Worm (Caenorhabditis elegans) whole organism, mixed stage, embryonic: ENCODE results near the gene M142.5.

Experiments used
- M03D4.4 ChIP-seq: sonication (generic microtip); optimal IDR thresholded peaks from 2 replicates; lab custom pipeline; 2017; ENCODE audit warnings: mild to moderate bottlenecking, missing genetic modification characterization, missing compliant biosample characterization
- bed-3 ChIP-seq: fragments of 200-800 bp; sonication (Bioruptor generic); optimal IDR thresholded peaks from 3 replicates; lab custom pipeline; 2018; ENCODE audit warnings: mild to moderate bottlenecking, missing genetic modification characterization, moderate library complexity, missing compliant biosample characterization
- blmp-1 ChIP-seq: fragments of 150-350 bp; optimal IDR thresholded peaks from 2 replicates; lab custom pipeline; 2014; ENCODE audit warnings: missing biosample characterization, missing genetic modification characterization
- ceh-39 ChIP-seq: fragments of 150-350 bp; optimal IDR thresholded peaks from 2 replicates; lab custom pipeline; 2014; ENCODE audit warnings: missing biosample characterization, missing genetic modification characterization
- ceh-43 ChIP-seq: fragments of 200-800 bp; sonication (Bioruptor generic); optimal IDR thresholded peaks from 2 replicates; lab custom pipeline; 2018; ENCODE audit warnings: mild to moderate bottlenecking, missing genetic modification characterization, moderate library complexity, missing compliant biosample characterization
- ceh-83 ChIP-seq: fragments of 200-800 bp; sonication (Bioruptor generic); optimal IDR thresholded peaks from 2 replicates; lab custom pipeline; 2018; ENCODE audit warnings: mild to moderate bottlenecking, missing genetic modification characterization, missing compliant biosample characterization
- ces-1 ChIP-seq: fragments of 150-350 bp; optimal IDR thresholded peaks from 2 replicates; lab custom pipeline; 2014; ENCODE audit warnings: missing biosample characterization, missing genetic modification reagents, missing genetic modification characterization
- elt-1 ChIP-seq: sonication (generic microtip); optimal IDR thresholded peaks from 2 replicates; lab custom pipeline; 2017; ENCODE audit warnings: missing genetic modification characterization, mild to moderate bottlenecking, missing compliant biosample characterization, antibody characterized with exemption, moderate library complexity, borderline replicate concordance; ENCODE audit not compliant: insufficient read depth
- flh-1 ChIP-seq: fragments of 200-800 bp; sonication (Bioruptor generic); optimal IDR thresholded peaks from 2 replicates; lab custom pipeline; 2018; ENCODE audit warnings: mild to moderate bottlenecking, missing genetic modification characterization, moderate library complexity, missing compliant biosample characterization
- ham-2 ChIP-seq: fragments of 200-800 bp; sonication (Bioruptor generic); optimal IDR thresholded peaks from 2 replicates; lab custom pipeline; 2018; ENCODE audit warnings: mild to moderate bottlenecking, missing genetic modification characterization, missing compliant biosample characterization
- hlh-1 ChIP-seq: fragments of 150-350 bp; optimal IDR thresholded peaks from 2 replicates; lab custom pipeline; 2014; ENCODE audit warnings: missing biosample characterization, missing genetic modification reagents, missing genetic modification characterization
- lin-13 ChIP-seq: fragments of 150-350 bp; optimal IDR thresholded peaks from 2 replicates; lab custom pipeline; 2014; ENCODE audit warnings: missing biosample characterization, missing genetic modification characterization
- lin-32 ChIP-seq: fragments of 200-800 bp; sonication (Bioruptor generic); optimal IDR thresholded peaks from 2 replicates; lab custom pipeline; 2018; ENCODE audit warnings: mild to moderate bottlenecking, missing genetic modification characterization, missing compliant biosample characterization
- lsy-2 ChIP-seq: fragments of 150-350 bp; optimal IDR thresholded peaks from 2 replicates; lab custom pipeline; 2014; ENCODE audit warnings: missing biosample characterization, missing genetic modification characterization
- mab-5 ChIP-seq: fragments of 150-350 bp; optimal IDR thresholded peaks from 2 replicates; lab custom pipeline; 2014; ENCODE audit warnings: missing biosample characterization, missing genetic modification characterization
- mep-1 ChIP-seq: fragments of 150-350 bp; optimal IDR thresholded peaks from 2 replicates; lab custom pipeline; 2017; ENCODE audit warnings: missing biosample characterization, missing genetic modification reagents, missing genetic modification characterization, inconsistent platforms
- mls-2 ChIP-seq: sonication (generic microtip); optimal IDR thresholded peaks from 2 replicates; lab custom pipeline; 2016; ENCODE audit warnings: mild to moderate bottlenecking, missing genetic modification characterization, moderate library complexity, missing compliant biosample characterization
- nhr-12 ChIP-seq: fragments of 150-350 bp; optimal IDR thresholded peaks from 2 replicates; lab custom pipeline; 2014; ENCODE audit warnings: missing biosample characterization, missing genetic modification characterization
- nhr-2 ChIP-seq: fragments of 150-350 bp; optimal IDR thresholded peaks from 2 replicates; lab custom pipeline; 2014; ENCODE audit warnings: missing biosample characterization, missing genetic modification characterization
- nhr-28 ChIP-seq: fragments of 150-350 bp; optimal IDR thresholded peaks from 2 replicates; lab custom pipeline; 2014; ENCODE audit warnings: missing biosample characterization, missing genetic modification characterization
- nhr-76 ChIP-seq: sonication (generic microtip); optimal IDR thresholded peaks from 2 replicates; lab custom pipeline; 2017; ENCODE audit warnings: missing biosample characterization, missing genetic modification characterization
- pha-4 ChIP-seq: fragments of 150-350 bp; optimal IDR thresholded peaks from 2 replicates; lab custom pipeline; 2018; ENCODE audit warnings: missing biosample characterization, missing genetic modification reagents, missing genetic modification characterization
- sem-2 ChIP-seq: fragments of 200-800 bp; sonication (Bioruptor generic); optimal IDR thresholded peaks from 2 replicates; lab custom pipeline; 2018; ENCODE audit warnings: mild to moderate bottlenecking, missing genetic modification characterization, missing compliant biosample characterization
- snpc-4 ChIP-seq: fragments of 150-350 bp; optimal IDR thresholded peaks from 2 replicates; lab custom pipeline; 2014; ENCODE audit warnings: missing biosample characterization, missing genetic modification characterization
- tbx-8 ChIP-seq: fragments of 200-800 bp; sonication (Bioruptor generic); optimal IDR thresholded peaks from 2 replicates; lab custom pipeline; 2018; ENCODE audit warnings: mild to moderate bottlenecking, missing genetic modification characterization, moderate library complexity, missing compliant biosample characterization
- unc-120 ChIP-seq: sonication (generic microtip); optimal IDR thresholded peaks from 2 replicates; lab custom pipeline; 2017; ENCODE audit warnings: missing genetic modification characterization, missing compliant biosample characterization; ENCODE audit not compliant: poor library complexity, severe bottlenecking
- unc-39 ChIP-seq: fragments of 150-350 bp; optimal IDR thresholded peaks from 2 replicates; lab custom pipeline; 2014; ENCODE audit warnings: missing biosample characterization, missing genetic modification characterization
- unc-62 ChIP-seq: fragments of 150-350 bp; optimal IDR thresholded peaks from 2 replicates; lab custom pipeline; 2014; ENCODE audit warnings: missing biosample characterization, missing genetic modification reagents, missing genetic modification characterization
- zip-8 ChIP-seq: fragments of 150-350 bp; optimal IDR thresholded peaks from 2 replicates; lab custom pipeline; 2014; ENCODE audit warnings: missing biosample characterization, missing genetic modification characterization
- ztf-11 ChIP-seq: fragments of 150-350 bp; optimal IDR thresholded peaks from 2 replicates; lab custom pipeline; 2014; ENCODE audit warnings: missing biosample characterization, missing genetic modification characterization

Gene M142.5

DNA sequence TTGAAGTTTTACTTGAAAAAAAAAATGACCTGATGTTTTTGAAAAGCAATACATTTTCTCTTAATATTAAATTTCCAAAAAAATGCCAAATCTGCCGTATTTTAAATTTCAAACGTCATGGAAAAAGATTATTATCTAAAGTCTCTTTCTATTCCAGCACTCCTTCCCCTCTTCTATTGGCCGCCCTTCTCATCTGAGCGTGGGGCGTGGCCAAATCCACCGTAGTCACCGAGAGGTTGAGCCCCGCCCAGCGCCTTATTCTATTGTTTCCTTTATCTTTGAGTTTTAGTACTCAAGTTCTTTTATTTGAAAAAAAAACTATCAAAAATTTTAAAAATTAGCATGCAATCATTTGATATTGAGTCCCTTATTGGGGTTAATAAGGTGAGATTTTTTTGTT, 11.0 kb upstream of the M142.5 start, which contains the start of gene vab-7:
Gene vab-7, plus strand, starts transcription at position 301 of the 400 bp plus-strand sequence.
- peak; percentile 45 for TF ChIP-seq lsy-2
- no peak for TF ChIP-seq flh-1

DNA sequence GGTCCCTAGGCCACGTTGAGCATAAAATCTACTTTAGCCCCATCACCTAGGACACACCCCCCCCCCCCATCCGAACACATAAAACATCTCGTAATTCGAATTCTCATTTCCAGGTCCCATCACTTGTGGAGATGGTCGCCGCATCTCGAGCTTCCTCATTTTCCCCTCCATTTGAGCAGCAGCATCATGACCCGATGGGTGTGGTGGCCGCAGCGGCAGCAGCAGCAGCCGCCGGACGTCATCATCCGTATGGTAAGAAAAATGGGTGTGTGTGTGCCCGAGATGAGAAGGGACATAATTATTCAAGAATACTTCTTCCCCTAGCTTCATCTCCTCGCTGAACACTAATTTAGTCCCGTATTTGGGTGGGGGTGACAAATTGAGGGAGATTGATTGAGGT, 9.5 kb upstream of the M142.5 start:
- no peak for TF ChIP-seq blmp-1
- TF ChIP-seq ceh-43, result no peak
- no peak for TF ChIP-seq nhr-28 (tag; lab: Kevin White, UChicago)
- no peak for TF ChIP-seq snpc-4 (tag; lab: Kevin White, UChicago)
- TF ChIP-seq lin-32 (GFP tag; lab: Kevin White, UChicago), result no peak
- TF ChIP-seq nhr-12 (tag; lab: Kevin White, UChicago), result no peak

DNA sequence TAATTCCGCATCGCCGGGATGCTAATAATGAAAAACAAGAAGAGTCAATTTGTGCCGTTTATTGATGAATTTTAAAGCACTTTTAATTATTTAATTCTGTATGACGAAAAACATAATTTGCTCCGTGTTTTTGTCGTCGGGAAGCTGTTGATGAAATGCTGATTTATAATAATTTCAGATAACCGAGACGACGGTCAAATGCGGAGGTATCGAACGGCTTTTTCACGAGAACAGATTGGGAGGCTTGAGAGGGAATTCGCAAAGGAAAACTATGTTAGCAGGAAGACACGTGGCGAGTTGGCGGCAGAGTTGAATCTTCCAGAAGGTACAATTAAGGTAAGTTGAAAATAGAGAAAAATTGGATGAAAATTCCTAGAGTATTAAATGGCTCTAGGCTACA, 7.5 kb upstream of the M142.5 start:
- TF ChIP-seq nhr-76 (tag; lab: Kevin White, UChicago) (no peak), sem-2 (GFP tag; lab: Kevin White, UChicago) (no peak), bed-3 (GFP tag; lab: Kevin White, UChicago) (no peak), blmp-1 (no peak), ztf-11 (no peak), nhr-28 (tag; lab: Kevin White, UChicago) (no peak), ham-2 (GFP tag; lab: Kevin White, UChicago) (no peak)

DNA sequence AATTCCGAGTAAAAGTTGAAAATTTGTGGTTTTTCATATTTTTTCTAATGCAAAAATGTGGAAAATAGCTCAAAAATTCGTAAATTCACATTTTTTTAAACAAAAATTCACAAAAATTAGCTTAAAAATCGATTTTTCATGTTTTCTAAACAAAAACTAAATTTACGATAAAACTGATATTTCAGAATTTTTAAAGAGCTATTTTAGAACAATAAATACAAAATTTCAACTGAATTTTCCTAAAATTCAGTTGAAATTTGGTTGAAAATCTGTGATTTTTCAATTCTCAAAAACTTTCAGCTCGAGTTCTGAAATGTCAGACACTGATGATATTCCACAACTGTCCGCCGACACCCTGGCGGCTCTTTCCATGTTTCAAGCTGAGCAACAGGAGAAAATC, 2.3 kb downstream of the M142.5 start, which contains the start of gene M142.8:
Gene M142.8, plus strand, starts transcription at position 301 of the 400 bp plus-strand sequence.
- TF ChIP-seq tbx-8 (GFP tag; lab: Kevin White, UChicago) (no peak), zip-8 (no peak), nhr-2 (tag; lab: Kevin White, UChicago) (no peak), unc-39 (no peak), lin-13 (tag; lab: Kevin White, UChicago) (no peak), ces-1 (GFP tag; lab: Kevin White, UChicago) (no peak), hlh-1 (no peak), snpc-4 (tag; lab: Kevin White, UChicago) (no peak)
- TF ChIP-seq, all 35 proteins: peak for 0

DNA sequence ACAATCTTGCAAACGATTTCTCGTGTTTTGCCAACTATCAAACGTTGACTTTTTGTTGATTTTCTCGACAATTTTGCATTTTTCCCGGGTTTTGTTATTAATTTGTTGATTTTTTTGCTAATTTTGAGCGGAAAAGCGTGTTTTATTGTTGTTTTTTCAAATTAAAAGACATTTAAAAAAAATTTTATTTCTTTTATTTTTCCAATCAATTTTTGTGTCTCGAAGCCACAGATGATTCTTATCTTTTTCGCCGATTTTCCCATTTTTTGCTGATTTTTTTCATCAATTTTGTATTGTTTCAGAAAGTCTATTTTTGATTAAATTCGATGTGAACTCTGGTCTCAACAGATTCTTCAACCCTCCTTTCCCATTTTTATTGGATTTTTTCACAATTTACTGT, 4.9 kb downstream of the M142.5 start, which contains the start of gene rle-1:
Gene rle-1, plus strand, starts transcription at position 301 of the 400 bp plus-strand sequence.
- TF ChIP-seq ces-1 (GFP tag; lab: Kevin White, UChicago) (no peak), ham-2 (GFP tag; lab: Kevin White, UChicago) (no peak), mab-5 (tag; lab: Kevin White, UChicago) (no peak), mep-1 (tag; lab: Kevin White, UChicago) (no peak), lsy-2 (no peak)

DNA sequence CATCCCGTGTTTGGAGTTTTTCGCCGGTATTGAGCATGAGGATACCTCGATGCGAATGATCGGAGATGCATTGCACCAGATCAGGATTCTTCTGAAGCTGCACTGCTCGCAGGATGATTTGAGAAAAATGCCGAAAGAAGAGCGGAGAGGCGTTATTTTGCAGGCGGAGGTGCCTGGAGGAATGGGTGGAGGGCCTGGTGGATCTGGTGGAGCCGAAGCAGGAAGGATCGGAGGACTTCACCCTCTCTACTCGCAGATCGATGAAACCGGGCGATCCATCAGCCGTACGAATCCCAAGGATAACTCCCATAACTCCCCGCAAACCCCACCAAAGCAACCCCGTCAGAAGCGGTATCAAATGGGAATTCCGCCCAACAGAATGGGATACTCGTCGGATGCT, 8.2 kb downstream of the M142.5 start:
- no peak for TF ChIP-seq ceh-83 (GFP tag; lab: Kevin White, UChicago)
- TF ChIP-seq snpc-4 (tag; lab: Kevin White, UChicago), result no peak
- no peak for TF ChIP-seq mep-1 (tag; lab: Kevin White, UChicago)
- TF ChIP-seq ceh-39, result no peak
- no peak for TF ChIP-seq blmp-1
- TF ChIP-seq hlh-1, result no peak
- TF ChIP-seq unc-62 (GFP tag; lab: Kevin White, UChicago), result no peak
- no peak for TF ChIP-seq nhr-28 (tag; lab: Kevin White, UChicago)
- TF ChIP-seq pha-4 (tag; lab: Kevin White, UChicago), result no peak
- TF ChIP-seq ces-1 (GFP tag; lab: Kevin White, UChicago), result no peak
- no peak for TF ChIP-seq flh-1
- no peak for TF ChIP-seq ham-2 (GFP tag; lab: Kevin White, UChicago)

DNA sequence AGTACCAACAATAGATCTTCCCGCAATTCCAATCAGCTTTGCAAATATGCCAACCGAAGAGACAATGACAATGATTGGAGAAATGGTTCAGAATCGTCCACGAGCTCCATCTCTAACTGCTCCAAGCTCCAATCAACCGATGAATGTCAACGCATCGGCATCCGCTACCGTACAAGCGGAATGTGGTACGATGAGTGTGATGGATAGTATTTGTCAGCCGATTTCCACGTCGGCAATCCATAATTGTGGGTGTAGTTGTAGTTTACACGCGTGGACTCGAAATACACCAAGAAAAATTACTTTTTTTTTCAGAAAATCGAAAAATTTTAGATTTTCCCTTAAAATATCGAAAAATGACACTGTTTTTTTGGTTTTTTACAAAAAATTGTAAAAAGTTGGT, 11.9 kb downstream of the M142.5 start:
- TF ChIP-seq lsy-2 (no peak), unc-120 (tag; lab: Kevin White, UChicago) (no peak), ceh-83 (GFP tag; lab: Kevin White, UChicago) (no peak), blmp-1 (no peak), ceh-43 (no peak), elt-1 (tag; lab: Kevin White, UChicago) (no peak), ces-1 (GFP tag; lab: Kevin White, UChicago) (no peak), zip-8 (no peak), M03D4.4 (tag; lab: Kevin White, UChicago) (no peak), pha-4 (tag; lab: Kevin White, UChicago) (no peak), lin-13 (tag; lab: Kevin White, UChicago) (no peak), nhr-28 (tag; lab: Kevin White, UChicago) (no peak), mls-2 (no peak), ztf-11 (no peak), tbx-8 (GFP tag; lab: Kevin White, UChicago) (no peak), snpc-4 (tag; lab: Kevin White, UChicago) (no peak), mep-1 (tag; lab: Kevin White, UChicago) (no peak), unc-39 (no peak), hlh-1 (no peak)
